Worm (Caenorhabditis elegans) whole organism, mixed stage, embryonic: ENCODE data around the gene msp-40.

Experiments used
- ceh-43 ChIP-seq: fragments of 200-800 bp; sonication (Bioruptor generic); optimal IDR thresholded peaks from 2 replicates; lab custom pipeline; 2018; ENCODE audit warnings: mild to moderate bottlenecking, missing genetic modification characterization, moderate library complexity, missing compliant biosample characterization
- elt-3 ChIP-seq: fragments of 150-350 bp; optimal IDR thresholded peaks from 2 replicates; lab custom pipeline; 2014; ENCODE audit warnings: missing biosample characterization, missing genetic modification characterization
- flh-1 ChIP-seq: fragments of 200-800 bp; sonication (Bioruptor generic); optimal IDR thresholded peaks from 2 replicates; lab custom pipeline; 2018; ENCODE audit warnings: mild to moderate bottlenecking, missing genetic modification characterization, moderate library complexity, missing compliant biosample characterization
- lin-13 ChIP-seq: fragments of 150-350 bp; optimal IDR thresholded peaks from 2 replicates; lab custom pipeline; 2014; ENCODE audit warnings: missing biosample characterization, missing genetic modification characterization
- mab-5 ChIP-seq: fragments of 150-350 bp; optimal IDR thresholded peaks from 2 replicates; lab custom pipeline; 2014; ENCODE audit warnings: missing biosample characterization, missing genetic modification characterization
- nhr-76 ChIP-seq: sonication (generic microtip); optimal IDR thresholded peaks from 2 replicates; lab custom pipeline; 2017; ENCODE audit warnings: missing biosample characterization, missing genetic modification characterization
- sem-2 ChIP-seq: fragments of 200-800 bp; sonication (Bioruptor generic); optimal IDR thresholded peaks from 2 replicates; lab custom pipeline; 2018; ENCODE audit warnings: mild to moderate bottlenecking, missing genetic modification characterization, missing compliant biosample characterization
- snpc-4 ChIP-seq: fragments of 150-350 bp; optimal IDR thresholded peaks from 2 replicates; lab custom pipeline; 2014; ENCODE audit warnings: missing biosample characterization, missing genetic modification characterization
- ztf-11 ChIP-seq: fragments of 150-350 bp; optimal IDR thresholded peaks from 2 replicates; lab custom pipeline; 2014; ENCODE audit warnings: missing biosample characterization, missing genetic modification characterization

- TF ChIP-seq lin-13 (tag; lab: Kevin White, UChicago), result no peak
- no peak for TF ChIP-seq flh-1
- TF ChIP-seq sem-2 (GFP tag; lab: Kevin White, UChicago), result no peak
- no peak for TF ChIP-seq ceh-43
- TF ChIP-seq snpc-4 (tag; lab: Kevin White, UChicago), result no peak
- no peak for TF ChIP-seq mab-5
- TF ChIP-seq ztf-11 (tag; lab: Kevin White, UChicago), result no peak
- TF ChIP-seq nhr-76, result no peak
- TF ChIP-seq elt-3 (tag; lab: Kevin White, UChicago), result no peak
These were observed 42.3 kb downstream of the msp-40 start, which contains the start of gene col-17 for ce11 chrII:4867476-4867875.
